Worm (Caenorhabditis elegans) whole organism, L1 larva: ENCODE measurements around the gene W09H1.4.
A peak's percentile ranks its signal among the peaks of the same experiment; 100 is the strongest.

Source experiments
- C16A3.4 ChIP-seq: fragments of 150-350 bp; optimal IDR thresholded peaks from 2 replicates; lab custom pipeline; 2014; ENCODE audit warnings: missing biosample characterization, missing genetic modification characterization
- aha-1 ChIP-seq: fragments of 150-350 bp; optimal IDR thresholded peaks from 2 replicates; lab custom pipeline; 2014; ENCODE audit warnings: missing biosample characterization, missing genetic modification characterization
- aly-2 ChIP-seq: fragments of 150-350 bp; optimal IDR thresholded peaks from 2 replicates; lab custom pipeline; 2014; ENCODE audit warnings: missing biosample characterization, missing genetic modification characterization
- ama-1 ChIP-seq: fragments of 150-350 bp; optimal IDR thresholded peaks from 2 replicates; lab custom pipeline; 2014
- blmp-1 ChIP-seq: fragments of 150-350 bp; optimal IDR thresholded peaks from 2 replicates; lab custom pipeline; 2014; ENCODE audit warnings: missing biosample characterization, missing genetic modification characterization
- ceh-8 ChIP-seq: fragments of 200-800 bp; sonication (Bioruptor generic); optimal IDR thresholded peaks from 2 replicates; lab custom pipeline; 2018; ENCODE audit warnings: mild to moderate bottlenecking, missing genetic modification characterization, moderate library complexity, missing compliant biosample characterization
- ceh-88 ChIP-seq: fragments of 200-800 bp; sonication (Bioruptor generic); IDR thresholded peaks from 2 replicates; pipeline ENCODE4 v1.3.6; 2022; ENCODE audit warnings: missing genetic modification characterization, missing compliant biosample characterization
- dsc-1 ChIP-seq: sonication (generic microtip); optimal IDR thresholded peaks from 2 replicates; lab custom pipeline; 2016; ENCODE audit warnings: mild to moderate bottlenecking, missing genetic modification characterization, missing compliant biosample characterization
- egl-13 ChIP-seq: sonication (generic microtip); optimal IDR thresholded peaks from 2 replicates; lab custom pipeline; 2016; ENCODE audit warnings: missing genotype, missing genetic modification reagents, missing genetic modification characterization, missing compliant biosample characterization
- fkh-10 ChIP-seq: sonication (generic microtip); optimal IDR thresholded peaks from 2 replicates; lab custom pipeline; 2017; ENCODE audit warnings: missing biosample characterization, missing genetic modification reagents, missing genetic modification characterization
- fkh-4 ChIP-seq: sonication (generic microtip); optimal IDR thresholded peaks from 2 replicates; lab custom pipeline; 2016; ENCODE audit warnings: missing compliant biosample characterization, missing genetic modification characterization, borderline replicate concordance
- fkh-8 ChIP-seq: sonication (generic microtip); optimal IDR thresholded peaks from 2 replicates; lab custom pipeline; 2016; ENCODE audit warnings: mild to moderate bottlenecking, missing genetic modification characterization, missing compliant biosample characterization
- hlh-17 ChIP-seq: fragments of 200-800 bp; sonication (Bioruptor generic); optimal IDR thresholded peaks from 2 replicates; lab custom pipeline; 2018; ENCODE audit warnings: missing genetic modification characterization, mild to moderate bottlenecking, missing compliant biosample characterization, moderate library complexity, borderline replicate concordance
- hlh-4 ChIP-seq: sonication (generic microtip); optimal IDR thresholded peaks from 2 replicates; lab custom pipeline; 2016; ENCODE audit warnings: mild to moderate bottlenecking, missing genetic modification characterization, missing compliant biosample characterization
- hpl-2 ChIP-seq: fragments of 150-350 bp; optimal IDR thresholded peaks from 2 replicates; lab custom pipeline; 2014; ENCODE audit warnings: missing biosample characterization, missing genetic modification reagents, missing genetic modification characterization
- irx-1 ChIP-seq: sonication (generic microtip); optimal IDR thresholded peaks from 2 replicates; lab custom pipeline; 2016; ENCODE audit warnings: missing genetic modification characterization, missing compliant biosample characterization
- lin-14 ChIP-seq: fragments of 200-800 bp; sonication (Bioruptor generic); optimal IDR thresholded peaks from 2 replicates; lab custom pipeline; 2018; ENCODE audit warnings: mild to moderate bottlenecking, missing genetic modification characterization, moderate library complexity, missing compliant biosample characterization
- lin-15B ChIP-seq: fragments of 150-350 bp; sonication (generic microtip); optimal IDR thresholded peaks from 3 replicates; lab custom pipeline; 2014; ENCODE audit warnings: missing biosample characterization, missing genetic modification characterization
- lin-35 ChIP-seq, 2 experiments: fragments of 150-350 bp; optimal IDR thresholded peaks; 2 replicates each; lab custom pipeline; 2014; ENCODE audit warnings: missing biosample characterization in 2 of 2, missing genetic modification characterization in 2 of 2, missing genetic modification reagents in 2 of 2
- lin-39 ChIP-seq: fragments of 150-350 bp; optimal IDR thresholded peaks from 2 replicates; lab custom pipeline; 2014; ENCODE audit warnings: missing biosample characterization, missing genetic modification reagents, missing genetic modification characterization
- mef-2 ChIP-seq: fragments of 150-350 bp; optimal IDR thresholded peaks from 2 replicates; lab custom pipeline; 2014; ENCODE audit warnings: missing biosample characterization, missing genetic modification characterization
- nhr-11 ChIP-seq: fragments of 150-350 bp; optimal IDR thresholded peaks from 2 replicates; lab custom pipeline; 2014; ENCODE audit warnings: missing biosample characterization, missing genetic modification characterization
- nhr-19 ChIP-seq: fragments of 200-800 bp; sonication (Bioruptor generic); conservative IDR thresholded peaks from 2 replicates; pipeline ENCODE4 v1.3.6; 2022; ENCODE audit warnings: missing genetic modification characterization, missing compliant biosample characterization
- nhr-20 ChIP-seq: sonication (generic microtip); optimal IDR thresholded peaks from 2 replicates; lab custom pipeline; 2016; ENCODE audit warnings: mild to moderate bottlenecking, missing genetic modification characterization, missing compliant biosample characterization
- nhr-237 ChIP-seq: fragments of 150-350 bp; optimal IDR thresholded peaks from 2 replicates; lab custom pipeline; 2014; ENCODE audit warnings: missing biosample characterization, missing genetic modification characterization
- nhr-47 ChIP-seq: sonication (generic microtip); optimal IDR thresholded peaks from 2 replicates; lab custom pipeline; 2016; ENCODE audit warnings: mild to moderate bottlenecking, missing genetic modification characterization, moderate library complexity, missing compliant biosample characterization
- nhr-71 ChIP-seq: sonication (generic microtip); optimal IDR thresholded peaks from 2 replicates; lab custom pipeline; 2016; ENCODE audit warnings: mild to moderate bottlenecking, missing genetic modification characterization, moderate library complexity, missing compliant biosample characterization
- nhr-76 ChIP-seq: sonication (generic microtip); optimal IDR thresholded peaks from 2 replicates; lab custom pipeline; 2017; ENCODE audit warnings: missing biosample characterization, missing genetic modification characterization
- nhr-85 ChIP-seq: sonication (generic microtip); peaks from one replicate; lab custom pipeline; 2016; ENCODE audit warnings: missing genetic modification characterization, inconsistent platforms, missing compliant biosample characterization
- nhr-90 ChIP-seq: sonication (generic microtip); optimal IDR thresholded peaks from 2 replicates; lab custom pipeline; 2016; ENCODE audit warnings: mild to moderate bottlenecking, missing genetic modification characterization, missing compliant biosample characterization; ENCODE audit not compliant: poor library complexity
- pax-3 ChIP-seq: fragments of 200-800 bp; sonication (Bioruptor generic); optimal IDR thresholded peaks from 2 replicates; lab custom pipeline; 2018; ENCODE audit warnings: mild to moderate bottlenecking, missing genetic modification characterization, moderate library complexity, missing compliant biosample characterization
- pqm-1 ChIP-seq: sonication (generic microtip); optimal IDR thresholded peaks from 3 replicates; lab custom pipeline; 2017; ENCODE audit warnings: missing biosample characterization, missing genetic modification characterization
- sox-4 ChIP-seq: sonication (generic microtip); optimal IDR thresholded peaks from 2 replicates; lab custom pipeline; 2016; ENCODE audit warnings: missing genetic modification characterization, missing compliant biosample characterization
- sup-37 ChIP-seq: fragments of 200-800 bp; sonication (Bioruptor generic); optimal IDR thresholded peaks from 2 replicates; lab custom pipeline; 2018; ENCODE audit warnings: mild to moderate bottlenecking, missing genetic modification characterization, missing compliant biosample characterization
- unc-62 ChIP-seq: fragments of 150-350 bp; optimal IDR thresholded peaks from 2 replicates; lab custom pipeline; 2014; ENCODE audit warnings: missing biosample characterization, missing genetic modification reagents, missing genetic modification characterization
- unc-86 ChIP-seq: sonication (generic microtip); optimal IDR thresholded peaks from 2 replicates; lab custom pipeline; 2016; ENCODE audit warnings: missing genetic modification characterization, missing compliant biosample characterization
- unc-98 ChIP-seq: fragments of 200-800 bp; sonication (Bioruptor generic); IDR thresholded peaks from 2 replicates; pipeline ENCODE4 v1.3.6; 2022; ENCODE audit warnings: missing genetic modification characterization, missing compliant biosample characterization
- xbp-1 ChIP-seq: sonication (generic microtip); optimal IDR thresholded peaks from 2 replicates; lab custom pipeline; 2016; ENCODE audit warnings: missing genetic modification characterization, missing compliant biosample characterization
- zip-4 ChIP-seq: fragments of 200-800 bp; sonication (Bioruptor generic); optimal IDR thresholded peaks from 2 replicates; lab custom pipeline; 2018; ENCODE audit warnings: mild to moderate bottlenecking, missing genetic modification characterization, moderate library complexity, missing compliant biosample characterization
- ztf-11 ChIP-seq, 2 experiments: sonication (generic microtip); optimal IDR thresholded peaks; 2 replicates each; lab custom pipeline; 2016 to 2017; ENCODE audit warnings: missing genetic modification characterization in 2 of 2, missing biosample characterization in 1 of 2, missing compliant biosample characterization in 1 of 2

Gene W09H1.4

DNA sequence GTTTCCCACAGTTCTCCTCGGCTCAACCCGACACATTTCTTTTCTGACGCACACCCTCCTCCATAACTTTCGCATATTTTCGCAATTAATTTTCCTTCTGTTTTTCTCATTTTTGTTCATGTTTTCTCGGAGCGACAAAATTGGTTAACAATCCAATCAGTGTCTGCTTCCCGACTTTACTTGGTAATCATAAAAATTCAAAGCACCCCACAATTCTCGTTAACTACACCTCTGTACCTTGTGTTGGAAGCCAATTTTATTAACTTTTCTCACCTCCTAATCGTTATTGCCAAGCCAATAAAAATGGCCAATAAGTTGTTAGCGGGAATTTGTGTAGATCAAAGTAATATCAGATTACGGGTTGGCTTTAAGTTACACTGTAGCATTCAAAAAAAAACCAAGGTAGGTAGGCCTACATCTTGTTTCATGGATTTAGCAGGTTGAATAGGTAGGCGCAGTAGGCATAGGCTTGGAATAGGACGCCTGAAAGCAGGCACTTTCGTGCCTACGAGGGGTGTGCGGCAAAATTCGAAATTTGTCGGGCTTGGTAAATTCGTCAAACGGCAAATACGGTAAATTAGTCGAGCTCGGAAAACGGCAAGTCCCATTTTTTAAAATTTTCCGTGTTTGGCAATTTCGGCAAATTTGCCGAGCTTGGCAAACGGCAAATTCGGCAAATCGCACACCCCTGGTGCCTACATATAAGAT is 47.3 kb downstream of the W09H1.4 start (continued):
- TF ChIP-seq aha-1 (no peak), nhr-76 (tag; lab: Kevin White, UChicago) (no peak), ama-1 (no peak), lin-35 (GFP tag; optimal IDR thresholded peaks at IDR 0.05; lab: Kevin White, UChicago) (no peak), ceh-88 (GFP tag; lab: Robert Waterston, UW) (no peak), nhr-71 (tag; lab: Kevin White, UChicago) (peak; percentile 21), pax-3 (tag; lab: Kevin White, UChicago) (no peak), lin-39 (tag; lab: Kevin White, UChicago) (no peak), ceh-8 (no peak), unc-62 (GFP tag; lab: Kevin White, UChicago) (no peak), unc-86 (tag; lab: Kevin White, UChicago) (no peak)
- TF ChIP-seq, all 84 proteins: peak for 6

DNA sequence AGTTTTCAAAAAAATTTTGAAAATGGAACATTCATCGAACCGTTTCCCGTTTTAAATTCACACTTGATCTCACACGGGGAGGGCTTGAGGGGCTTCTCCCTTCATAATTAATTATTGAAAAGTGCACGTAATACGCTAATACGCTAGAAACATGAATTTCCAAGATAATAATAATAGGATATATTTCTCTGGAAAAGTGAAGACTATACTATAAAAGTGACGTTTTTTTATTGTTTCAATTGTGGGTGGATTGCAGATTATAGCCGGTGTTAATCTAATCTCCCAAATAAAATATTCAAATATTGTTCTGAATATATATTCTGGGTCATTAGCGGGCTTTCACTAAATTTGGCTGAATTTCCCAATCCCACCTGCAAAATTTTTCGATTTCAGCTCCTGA is 50.4 kb downstream of the W09H1.4 start:
- TF ChIP-seq C16A3.4 (tag; lab: Kevin White, UChicago) (no peak), lin-14 (GFP tag; lab: Kevin White, UChicago) (no peak), mef-2 (tag; lab: Kevin White, UChicago) (no peak), ztf-11 (tag; optimal IDR thresholded peaks at IDR 0.05; lab: Kevin White, UChicago) (no peak), zip-4 (GFP tag; lab: Kevin White, UChicago) (no peak), nhr-90 (tag; lab: Kevin White, UChicago) (no peak), egl-13 (tag; lab: Kevin White, UChicago) (no peak), nhr-237 (tag; lab: Kevin White, UChicago) (no peak), fkh-4 (tag; lab: Kevin White, UChicago) (peak; percentile 14), hlh-4 (tag; lab: Kevin White, UChicago) (no peak), unc-98 (no peak), nhr-19 (no peak), unc-86 (tag; lab: Kevin White, UChicago) (no peak), sup-37 (no peak), fkh-8 (peak; percentile 52), xbp-1 (no peak), nhr-47 (tag; lab: Kevin White, UChicago) (peak; percentile 44), nhr-71 (tag; lab: Kevin White, UChicago) (peak; percentile 38), lin-39 (tag; lab: Kevin White, UChicago) (no peak), dsc-1 (tag; lab: Kevin White, UChicago) (peak; percentile 95), nhr-11 (tag; lab: Kevin White, UChicago) (peak; percentile 13), lin-15B (tag; lab: Kevin White, UChicago) (no peak), nhr-20 (no peak), blmp-1 (tag; lab: Kevin White, UChicago) (no peak), pax-3 (tag; lab: Kevin White, UChicago) (peak; percentile 67), hlh-17 (GFP tag; lab: Kevin White, UChicago) (no peak), pqm-1 (tag; lab: Kevin White, UChicago) (no peak), nhr-85 (tag; lab: Kevin White, UChicago) (no peak), irx-1 (tag; lab: Kevin White, UChicago) (no peak), sox-4 (peak; percentile 32), fkh-10 (GFP tag; lab: Kevin White, UChicago) (no peak), aly-2 (tag; lab: Kevin White, UChicago) (no peak), hpl-2 (GFP tag; lab: Kevin White, UChicago) (no peak)
- TF ChIP-seq, all 84 proteins: peak for 8
